Fruit fly (Drosophila melanogaster) ovary, adult (tissue): ENCODE data around the gene bon.
A peak's percentile ranks its signal among the peaks of the same experiment; 100 is the strongest.

Experiments
- CG17801 ChIP-seq: fragments of 200-800 bp; optimal IDR thresholded peaks from 2 replicates; lab custom pipeline; 2019; ENCODE audit warnings: missing biosample characterization, mild to moderate bottlenecking, missing genetic modification characterization, moderate library complexity; ENCODE audit not compliant: partially characterized antibody

Gene bon

dm6 chr3R:20597407-20598325, 4.7 kb downstream of the bon start:
- no peak for TF ChIP-seq CG17801 (GFP tag; lab: Kevin White, UChicago)

DNA sequence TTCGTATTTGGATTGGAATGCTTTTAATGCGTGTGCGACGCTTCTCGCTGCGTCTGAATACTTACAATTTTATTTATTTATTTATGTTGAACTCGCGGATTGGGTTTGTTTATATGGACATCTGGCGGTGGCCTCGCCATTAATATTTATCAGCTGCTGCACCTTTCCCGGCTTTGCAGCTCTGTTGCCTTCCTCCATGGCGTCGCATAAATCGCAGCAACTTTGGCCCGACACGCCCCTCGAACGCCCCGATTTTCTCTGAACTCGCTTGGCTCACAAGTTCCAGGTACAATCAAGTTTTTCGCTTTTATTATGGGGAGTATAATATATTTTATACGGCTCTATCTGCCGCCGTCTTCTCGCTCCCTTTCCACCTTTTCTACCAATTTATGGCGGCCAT, 7.2 kb downstream of the bon start:
- no peak for TF ChIP-seq CG17801 (GFP tag; lab: Kevin White, UChicago)

DNA sequence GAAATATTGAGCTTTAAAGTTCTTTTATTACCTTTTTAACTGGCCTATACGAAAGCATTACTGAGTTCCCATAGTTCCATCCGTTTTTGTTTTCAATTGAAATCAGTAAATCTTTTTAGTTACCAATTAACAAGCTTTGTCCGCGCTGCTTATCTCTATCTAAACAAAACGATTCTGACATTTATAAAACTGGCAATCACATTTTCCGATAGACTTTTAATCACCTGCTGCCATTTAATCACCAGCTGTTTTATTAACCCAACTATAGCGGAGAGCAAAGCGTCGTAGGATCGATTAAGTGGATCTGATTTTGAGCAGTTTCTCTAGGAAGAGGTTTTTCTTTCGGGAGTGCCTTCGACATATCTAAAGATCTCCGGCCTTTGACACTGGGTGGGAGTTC, 9.7 kb downstream of the bon start:
- no peak for TF ChIP-seq CG17801 (GFP tag; lab: Kevin White, UChicago)

- no peak for TF ChIP-seq CG17801 (GFP tag; lab: Kevin White, UChicago)
These were observed 11.1 kb downstream of the bon start for dm6 chr3R:20604078-20604477.

- no peak for TF ChIP-seq CG17801 (GFP tag; lab: Kevin White, UChicago)
These were observed 12.1 kb downstream of the bon start for dm6 chr3R:20605078-20605477.

DNA sequence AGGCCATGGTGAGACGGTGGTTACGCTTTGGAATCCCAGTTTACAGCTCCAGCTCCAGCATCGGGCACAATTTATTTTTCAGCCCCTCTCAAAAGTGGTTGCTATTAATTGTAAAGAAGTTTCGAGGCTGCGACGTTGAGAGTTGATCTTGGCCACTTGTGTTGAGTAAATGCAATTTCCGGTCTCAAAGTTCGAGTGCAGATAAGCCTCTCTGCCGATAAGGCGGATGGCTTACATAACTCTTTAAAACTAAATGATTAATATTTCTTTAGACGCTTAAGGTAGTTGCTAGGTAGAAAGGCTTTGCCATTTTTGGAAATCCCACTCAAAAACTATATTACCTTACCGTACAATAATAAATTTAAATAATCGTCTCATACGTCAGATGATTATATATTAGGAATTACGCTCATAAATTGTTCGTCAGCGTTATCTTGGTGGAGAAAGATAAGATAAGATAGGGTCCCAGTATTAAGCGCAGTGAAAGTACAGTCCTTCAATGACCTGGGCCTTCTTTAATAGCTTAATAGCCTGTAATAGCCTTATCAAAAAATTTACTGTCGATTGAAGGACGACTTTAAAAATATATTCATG, 12.7 kb downstream of the bon start:
- no peak for TF ChIP-seq CG17801 (GFP tag; lab: Kevin White, UChicago)

- TF ChIP-seq CG17801 (GFP tag; lab: Kevin White, UChicago), result no peak
These were observed 15.3 kb downstream of the bon start for dm6 chr3R:20608199-20608598.

DNA sequence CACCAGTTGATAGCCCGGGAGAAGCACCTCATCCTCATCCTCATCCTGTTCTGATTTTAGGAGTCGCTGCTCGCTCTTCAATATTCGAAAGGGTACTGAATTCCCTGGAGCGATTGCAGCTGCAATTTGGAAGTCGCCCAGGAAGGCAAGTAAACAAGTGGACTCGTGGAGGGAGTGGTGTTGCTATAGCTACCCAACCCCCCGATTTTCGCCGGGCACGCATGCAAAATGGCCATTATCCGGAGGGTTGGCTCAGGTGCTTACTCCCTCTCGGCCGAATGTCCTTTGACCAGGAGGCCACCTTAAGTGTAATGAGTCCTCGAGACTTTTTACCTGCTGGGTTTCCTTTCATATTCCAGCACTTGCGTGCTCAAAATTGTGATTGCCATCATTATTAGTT, 23.9 kb downstream of the bon start, which contains the start of gene CG15923:
Gene CG15923, minus strand, starts transcription at position 101 of the 400 bp plus-strand sequence.
- no peak for TF ChIP-seq CG17801 (GFP tag; lab: Kevin White, UChicago)

dm6 chr3R:20617583-20617982, 24.6 kb downstream of the bon start, which contains the start of gene CG5466:
Gene CG5466 (plus strand): TSS chr3R:20617883.
- TF ChIP-seq CG17801 (GFP tag; lab: Kevin White, UChicago), result no peak

DNA sequence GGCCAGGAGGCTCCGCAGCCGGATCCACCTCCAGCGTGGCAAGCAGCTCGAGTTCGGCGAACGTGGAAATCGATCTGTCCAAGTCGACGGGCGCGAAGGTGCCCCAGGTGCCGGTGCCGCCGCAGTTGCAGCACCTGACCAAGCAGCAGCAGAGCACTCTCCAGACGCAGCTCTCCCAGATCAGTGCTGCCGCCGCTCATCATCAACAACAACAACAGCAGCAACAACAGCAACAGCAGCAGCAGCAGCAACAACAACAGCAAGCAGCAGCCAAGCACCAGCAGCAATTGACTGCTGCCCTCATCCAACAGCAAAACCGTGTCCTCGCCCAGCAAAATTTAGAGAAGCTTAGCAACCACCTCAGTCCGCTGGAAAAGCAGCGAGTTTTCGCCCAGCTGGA, 26.0 kb downstream of the bon start:
- TF ChIP-seq CG17801 (GFP tag; lab: Kevin White, UChicago), result no peak

- no peak for TF ChIP-seq CG17801 (GFP tag; lab: Kevin White, UChicago)
These were observed 28.9 kb downstream of the bon start, which contains the start of gene H for dm6 chr3R:20621805-20622286. Gene H (plus strand): TSS chr3R:20621938.

dm6 chr3R:20622297-20623168, 29.6 kb downstream of the bon start:
- TF ChIP-seq CG17801 (GFP tag; lab: Kevin White, UChicago), result no peak

- TF ChIP-seq CG17801 (GFP tag; lab: Kevin White, UChicago), result no peak
These were observed 33.2 kb downstream of the bon start for dm6 chr3R:20626123-20626522.

DNA sequence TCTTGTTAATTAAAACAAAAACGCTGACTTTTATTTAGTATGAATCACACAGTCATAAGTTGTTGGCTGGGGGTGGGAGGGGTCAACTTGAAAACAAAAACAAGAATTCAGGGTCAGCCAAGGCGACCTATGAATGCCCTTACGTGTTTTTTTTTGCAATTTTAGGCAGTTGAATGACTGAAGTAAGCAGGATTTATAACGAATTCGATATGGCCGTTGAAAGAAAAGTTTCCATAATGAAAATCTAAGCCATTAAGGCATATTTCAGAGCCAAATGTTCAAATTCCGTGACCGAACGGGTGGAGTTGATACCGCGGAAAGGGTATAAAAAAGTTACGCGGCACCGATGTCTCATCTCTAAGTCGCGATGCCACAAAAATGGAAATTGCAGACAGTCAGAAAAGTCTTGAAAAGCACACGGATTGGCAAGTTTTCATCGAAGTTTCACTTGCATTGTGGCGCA, 41.1 kb downstream of the bon start:
- peak; percentile 46 for TF ChIP-seq CG17801 (GFP tag; lab: Kevin White, UChicago)
